Fruit fly (Drosophila melanogaster) whole organism, embryonic: ENCODE results near the gene CG33124.

Experiments
- Abd-B ChIP-seq: fragments of 200-800 bp; sonication (Bioruptor generic); optimal IDR thresholded peaks from 2 replicates; lab custom pipeline; 2018; ENCODE audit warnings: missing biosample characterization, mild to moderate bottlenecking, missing genetic modification characterization, moderate library complexity
- Bdp1 ChIP-seq: fragments of 200-800 bp; sonication (Bioruptor generic); optimal IDR thresholded peaks from 3 replicates; lab custom pipeline; 2016; ENCODE audit warnings: missing biosample characterization, missing genetic modification characterization
- CG10209 ChIP-seq: fragments of 200-800 bp; sonication (Bioruptor generic); optimal IDR thresholded peaks from 3 replicates; lab custom pipeline; 2017; ENCODE audit warnings: missing biosample characterization, mild to moderate bottlenecking, missing genetic modification characterization, missing genetic modification reagents
- CG10321 ChIP-seq: fragments of 200-800 bp; sonication (Bioruptor generic); IDR thresholded peaks from 2 replicates; pipeline ENCODE4 v1.3.6; 2022; ENCODE audit warnings: missing biosample characterization, missing genetic modification characterization
- CG10959 ChIP-seq: fragments of 200-800 bp; sonication (Bioruptor generic); IDR thresholded peaks from 2 replicates; pipeline ENCODE4 v1.3.6; 2022; ENCODE audit warnings: missing biosample characterization, missing genetic modification characterization
- CG11560 ChIP-seq: fragments of 200-800 bp; sonication (Bioruptor generic); IDR thresholded peaks from 3 replicates; pipeline ENCODE4 v1.3.6; 2022; ENCODE audit warnings: missing biosample characterization, missing genetic modification characterization
- CG12391 ChIP-seq: fragments of 200-800 bp; sonication (Bioruptor generic); optimal IDR thresholded peaks from 3 replicates; lab custom pipeline; 2018; ENCODE audit warnings: missing biosample characterization, mild to moderate bottlenecking, missing genetic modification characterization, moderate library complexity
- CG15514 ChIP-seq: fragments of 200-800 bp; sonication (Bioruptor generic); optimal IDR thresholded peaks from 3 replicates; lab custom pipeline; 2017; ENCODE audit warnings: missing biosample characterization, missing genetic modification characterization, mild to moderate bottlenecking, moderate library complexity, missing genetic modification reagents
- CG15696 ChIP-seq: fragments of 200-800 bp; sonication (Bioruptor generic); optimal IDR thresholded peaks from 2 replicates; lab custom pipeline; 2019; ENCODE audit warnings: missing biosample characterization, mild to moderate bottlenecking, missing genetic modification characterization, moderate library complexity
- CG1603 ChIP-seq: fragments of 200-800 bp; sonication (Bioruptor generic); optimal IDR thresholded peaks from 2 replicates; lab custom pipeline; 2019; ENCODE audit warnings: missing biosample characterization, mild to moderate bottlenecking, missing genetic modification characterization, moderate library complexity
- CG30431 ChIP-seq: fragments of 200-800 bp; sonication (Bioruptor generic); optimal IDR thresholded peaks from 2 replicates; lab custom pipeline; 2017; ENCODE audit warnings: missing biosample characterization, missing genetic modification characterization
- CG5953 ChIP-seq: fragments of 200-800 bp; sonication (Bioruptor generic); IDR thresholded peaks from 2 replicates; pipeline ENCODE4 v1.3.6; 2022; ENCODE audit warnings: missing biosample characterization, missing genetic modification characterization
- CG6683 ChIP-seq: fragments of 200-800 bp; sonication (Bioruptor generic); optimal IDR thresholded peaks from 2 replicates; lab custom pipeline; 2017; ENCODE audit warnings: missing biosample characterization, mild to moderate bottlenecking, missing genetic modification characterization, missing genetic modification reagents
- CG7987 ChIP-seq: fragments of 200-800 bp; sonication (Bioruptor generic); optimal IDR thresholded peaks from 2 replicates; lab custom pipeline; 2018; ENCODE audit warnings: missing biosample characterization, mild to moderate bottlenecking, missing genetic modification characterization, moderate library complexity
- CG8089 ChIP-seq: fragments of 200-800 bp; sonication (Bioruptor generic); optimal IDR thresholded peaks from 3 replicates; lab custom pipeline; 2016; ENCODE audit warnings: missing biosample characterization, missing genetic modification characterization
- CG8765 ChIP-seq: fragments of 200-800 bp; sonication (Bioruptor generic); IDR thresholded peaks from 2 replicates; pipeline ENCODE4 v1.3.6; 2022; ENCODE audit warnings: missing biosample characterization, missing genetic modification characterization
- CG9876 ChIP-seq: fragments of 200-800 bp; sonication (Bioruptor generic); optimal IDR thresholded peaks from 2 replicates; lab custom pipeline; 2016; ENCODE audit warnings: missing biosample characterization, missing genetic modification characterization
- CG9932 ChIP-seq: fragments of 200-800 bp; sonication (Bioruptor generic); IDR thresholded peaks from 2 replicates; pipeline ENCODE4 v1.3.6; 2022; ENCODE audit warnings: missing biosample characterization, missing genetic modification characterization
- CTCF ChIP-seq: fragments of 200-800 bp; sonication (Bioruptor generic); optimal IDR thresholded peaks from 2 replicates; lab custom pipeline; 2017; ENCODE audit warnings: missing biosample characterization, mild to moderate bottlenecking, missing genetic modification characterization, moderate library complexity
- CkIIα-i1 ChIP-seq: fragments of 200-800 bp; sonication (Bioruptor generic); IDR thresholded peaks from 2 replicates; pipeline ENCODE4 v1.3.6; 2022; ENCODE audit warnings: missing biosample characterization, missing genetic modification characterization
- Dad ChIP-seq: fragments of 200-800 bp; sonication (Bioruptor generic); optimal IDR thresholded peaks from 3 replicates; lab custom pipeline; 2016; ENCODE audit warnings: missing biosample characterization, missing genetic modification characterization
- Dbx ChIP-seq: fragments of 200-800 bp; sonication (Bioruptor generic); IDR thresholded peaks from 3 replicates; pipeline ENCODE4 v1.3.6; 2022; ENCODE audit warnings: missing biosample characterization, missing genetic modification characterization
- Dip2 ChIP-seq: fragments of 200-800 bp; sonication (Bioruptor generic); IDR thresholded peaks from 2 replicates; pipeline ENCODE4 v1.3.6; 2022; ENCODE audit warnings: missing biosample characterization, missing genetic modification characterization
- Dip3 ChIP-seq: fragments of 200-800 bp; sonication (Bioruptor generic); optimal IDR thresholded peaks from 3 replicates; lab custom pipeline; 2016; ENCODE audit warnings: missing biosample characterization, missing genetic modification characterization
- Doc3 ChIP-seq: fragments of 200-800 bp; sonication (Bioruptor generic); IDR thresholded peaks from 3 replicates; pipeline ENCODE4 v1.3.6; 2022; ENCODE audit warnings: missing biosample characterization, missing genetic modification characterization; ENCODE audit not compliant: partially characterized antibody
- Ets65A ChIP-seq: fragments of 200-800 bp; sonication (Bioruptor generic); peaks from one replicate; lab custom pipeline; 2016; ENCODE audit warnings: missing biosample characterization, missing genetic modification characterization
- HHEX ChIP-seq: fragments of 200-800 bp; sonication (Bioruptor generic); optimal IDR thresholded peaks from 3 replicates; lab custom pipeline; 2017; ENCODE audit warnings: missing biosample characterization, mild to moderate bottlenecking, missing genetic modification characterization, missing genetic modification reagents
- HmgZ ChIP-seq: fragments of 200-800 bp; sonication (Bioruptor generic); optimal IDR thresholded peaks from 2 replicates; lab custom pipeline; 2018; ENCODE audit warnings: missing biosample characterization, mild to moderate bottlenecking, missing genetic modification characterization
- Opbp ChIP-seq: fragments of 200-800 bp; sonication (Bioruptor generic); IDR thresholded peaks from 3 replicates; pipeline ENCODE4 v1.3.6; 2022; ENCODE audit warnings: missing biosample characterization, missing genetic modification characterization; ENCODE audit not compliant: partially characterized antibody
- Six4 ChIP-seq: fragments of 200-800 bp; sonication (Bioruptor generic); optimal IDR thresholded peaks from 2 replicates; lab custom pipeline; 2016; ENCODE audit warnings: missing biosample characterization, missing genetic modification characterization
- Sry-δ ChIP-seq: fragments of 200-800 bp; sonication (Bioruptor generic); optimal IDR thresholded peaks from 2 replicates; lab custom pipeline; 2016; ENCODE audit warnings: missing biosample characterization, missing genetic modification characterization
- TFAM ChIP-seq: fragments of 200-800 bp; sonication (Bioruptor generic); optimal IDR thresholded peaks from 2 replicates; lab custom pipeline; 2017; ENCODE audit warnings: missing biosample characterization, missing genetic modification characterization, inconsistent platforms
- Usf ChIP-seq: fragments of 200-800 bp; sonication (Bioruptor generic); optimal IDR thresholded peaks from 2 replicates; lab custom pipeline; 2017; ENCODE audit warnings: missing genotype, missing biosample characterization, missing genetic modification characterization
- crol ChIP-seq: fragments of 200-800 bp; sonication (Bioruptor generic); IDR thresholded peaks from 2 replicates; pipeline ENCODE4 v1.3.6; 2022; ENCODE audit warnings: missing biosample characterization, missing genetic modification characterization
- da ChIP-seq: fragments of 200-800 bp; sonication (Bioruptor generic); optimal IDR thresholded peaks from 2 replicates; lab custom pipeline; 2016; ENCODE audit warnings: missing biosample characterization, missing genetic modification characterization
- danr ChIP-seq: fragments of 200-800 bp; sonication (Bioruptor generic); IDR thresholded peaks from 2 replicates; pipeline ENCODE4 v1.3.6; 2022; ENCODE audit warnings: missing biosample characterization, missing genetic modification characterization
- dati ChIP-seq: fragments of 200-800 bp; sonication (Bioruptor generic); IDR thresholded peaks from 2 replicates; pipeline ENCODE4 v1.3.6; 2022; ENCODE audit warnings: missing biosample characterization, missing genetic modification characterization
- disco-r ChIP-seq: fragments of 200-800 bp; sonication (Bioruptor generic); optimal IDR thresholded peaks from 2 replicates; lab custom pipeline; 2016; ENCODE audit warnings: missing biosample characterization, missing genetic modification characterization
- dmrt99B ChIP-seq: fragments of 200-800 bp; sonication (Bioruptor generic); optimal IDR thresholded peaks from 2 replicates; lab custom pipeline; 2018; ENCODE audit warnings: missing biosample characterization, mild to moderate bottlenecking, missing genetic modification characterization, moderate library complexity
- gcm2 ChIP-seq: fragments of 200-800 bp; sonication (Bioruptor generic); optimal IDR thresholded peaks from 2 replicates; lab custom pipeline; 2016; ENCODE audit warnings: missing biosample characterization, missing genetic modification characterization
- ham ChIP-seq: fragments of 200-800 bp; sonication (Bioruptor generic); IDR thresholded peaks from 2 replicates; pipeline ENCODE4 v1.3.6; 2022; ENCODE audit warnings: missing biosample characterization, missing genetic modification characterization
- ind ChIP-seq: fragments of 200-800 bp; sonication (Bioruptor generic); optimal IDR thresholded peaks from 3 replicates; lab custom pipeline; 2016; ENCODE audit warnings: missing biosample characterization, missing genetic modification characterization
- kay ChIP-seq: fragments of 200-800 bp; sonication (Bioruptor generic); optimal IDR thresholded peaks from 2 replicates; lab custom pipeline; 2016; ENCODE audit warnings: missing biosample characterization, missing genetic modification characterization
- nerfin-1 ChIP-seq: fragments of 200-800 bp; sonication (Bioruptor generic); optimal IDR thresholded peaks from 3 replicates; lab custom pipeline; 2019; ENCODE audit warnings: missing biosample characterization, mild to moderate bottlenecking, missing genetic modification characterization, moderate library complexity
- odd ChIP-seq: fragments of 200-800 bp; sonication (Bioruptor generic); optimal IDR thresholded peaks from 2 replicates; lab custom pipeline; 2017; ENCODE audit warnings: missing biosample characterization, mild to moderate bottlenecking, missing genetic modification characterization
- phol ChIP-seq: fragments of 200-800 bp; sonication (Bioruptor generic); optimal IDR thresholded peaks from 3 replicates; lab custom pipeline; 2018; ENCODE audit warnings: missing biosample characterization, mild to moderate bottlenecking, missing genetic modification characterization, moderate library complexity
- pros ChIP-seq: fragments of 200-800 bp; sonication (Bioruptor generic); optimal IDR thresholded peaks from 3 replicates; lab custom pipeline; 2019; ENCODE audit warnings: missing biosample characterization, mild to moderate bottlenecking, missing genetic modification characterization, moderate library complexity
- scrt ChIP-seq: fragments of 200-800 bp; sonication (Bioruptor generic); optimal IDR thresholded peaks from 2 replicates; lab custom pipeline; 2018; ENCODE audit warnings: missing biosample characterization, mild to moderate bottlenecking, missing genetic modification characterization, moderate library complexity
- so ChIP-seq: fragments of 200-800 bp; sonication (Bioruptor generic); IDR thresholded peaks from 3 replicates; pipeline ENCODE4 v1.3.6; 2022; ENCODE audit warnings: missing biosample characterization, missing genetic modification characterization
- tna ChIP-seq: fragments of 200-800 bp; sonication (Bioruptor generic); IDR thresholded peaks from 2 replicates; pipeline ENCODE4 v1.3.6; 2022; ENCODE audit warnings: missing biosample characterization, missing genetic modification characterization; ENCODE audit not compliant: partially characterized antibody
- tx ChIP-seq: fragments of 200-800 bp; sonication (Bioruptor generic); optimal IDR thresholded peaks from 2 replicates; lab custom pipeline; 2016; ENCODE audit warnings: missing biosample characterization, missing genetic modification characterization
- vnd ChIP-seq: fragments of 200-800 bp; sonication (Bioruptor generic); IDR thresholded peaks from 3 replicates; pipeline ENCODE4 v1.3.6; 2022; ENCODE audit warnings: missing biosample characterization, missing genetic modification characterization; ENCODE audit not compliant: partially characterized antibody
- wek ChIP-seq: fragments of 200-800 bp; sonication (Bioruptor generic); optimal IDR thresholded peaks from 3 replicates; lab custom pipeline; 2018; ENCODE audit warnings: missing biosample characterization, mild to moderate bottlenecking, missing genetic modification characterization, moderate library complexity

CG33124 gene

DNA sequence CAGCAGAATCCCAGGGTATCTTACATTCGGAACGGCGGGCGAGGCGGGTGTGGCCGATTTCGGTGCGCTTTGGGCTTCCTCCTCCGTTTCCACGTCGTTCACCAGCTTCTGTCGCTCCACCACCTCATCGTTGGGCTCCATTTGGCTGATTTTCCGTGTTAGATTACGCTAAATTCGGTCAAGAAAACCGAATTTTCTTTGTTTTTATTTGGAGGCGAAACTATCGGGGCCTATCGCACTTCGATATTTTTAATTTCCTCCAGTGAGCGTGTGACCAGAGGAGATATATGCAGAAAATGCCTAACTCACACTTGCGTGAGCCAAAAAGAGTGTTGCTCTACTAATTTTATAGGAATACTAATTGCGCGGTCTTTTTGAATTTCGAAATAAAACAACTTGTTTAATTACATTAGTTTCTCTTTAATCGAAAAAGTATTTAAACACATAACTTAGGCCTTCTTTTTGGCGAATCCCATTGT, 16.7 kb downstream of the CG33124 start, which contains the start of gene CG10874 (continued):
- no peak for TF ChIP-seq CG5953 (GFP tag; lab: Robert Waterston, UW)
- no peak for TF ChIP-seq CG8089 (GFP tag; lab: Kevin White, UChicago)
- no peak for TF ChIP-seq gcm2 (GFP tag; lab: Kevin White, UChicago)
- peak; percentile 58 for TF ChIP-seq Abd-B (GFP tag; lab: Kevin White, UChicago)
- TF ChIP-seq tx (GFP tag; lab: Kevin White, UChicago), result no peak
- TF ChIP-seq CG30431 (GFP tag; lab: Kevin White, UChicago), result no peak
- peak; percentile 72 for TF ChIP-seq CG1603 (tag; lab: Kevin White, UChicago)
- TF ChIP-seq dati (GFP tag; lab: Robert Waterston, UW), result no peak
- no peak for TF ChIP-seq CG11560
- no peak for TF ChIP-seq Bdp1 (GFP tag; lab: Kevin White, UChicago)
- TF ChIP-seq phol (tag; lab: Kevin White, UChicago), result peak; percentile 51
- no peak for TF ChIP-seq vnd
- no peak for TF ChIP-seq tna (GFP tag; lab: Robert Waterston, UW)
- TF ChIP-seq CG10959, result no peak
- no peak for TF ChIP-seq Dip3 (GFP tag; lab: Kevin White, UChicago)
- no peak for TF ChIP-seq CkIIα-i1 (GFP tag; lab: Robert Waterston, UW)
- TF ChIP-seq Six4, result no peak
- peak; percentile 79 for TF ChIP-seq CG15514 (GFP tag; lab: Kevin White, UChicago)
- no peak for TF ChIP-seq wek (GFP tag; lab: Kevin White, UChicago)
- TF ChIP-seq CTCF (GFP tag; lab: Kevin White, UChicago), result no peak
- TF ChIP-seq crol (GFP tag; lab: Robert Waterston, UW), result no peak
- TF ChIP-seq CG7987 (GFP tag; lab: Kevin White, UChicago), result no peak
- TF ChIP-seq dmrt99B, result no peak
- peak; percentile 60 for TF ChIP-seq HmgZ (tag; lab: Kevin White, UChicago)
- no peak for TF ChIP-seq ind (GFP tag; lab: Kevin White, UChicago)
- TF ChIP-seq da (GFP tag; lab: Kevin White, UChicago), result no peak
- no peak for TF ChIP-seq HHEX (GFP tag; lab: Kevin White, UChicago)
- no peak for TF ChIP-seq Dip2 (GFP tag; lab: Robert Waterston, UW)
- TF ChIP-seq nerfin-1 (tag; lab: Kevin White, UChicago), result no peak
- no peak for TF ChIP-seq TFAM
- no peak for TF ChIP-seq CG10209 (GFP tag; lab: Kevin White, UChicago)
- no peak for TF ChIP-seq scrt (GFP tag; lab: Kevin White, UChicago)
- TF ChIP-seq CG6683 (GFP tag; lab: Kevin White, UChicago), result no peak
- peak; percentile 90 for TF ChIP-seq Ets65A
- no peak for TF ChIP-seq odd (GFP tag; lab: Kevin White, UChicago)
- TF ChIP-seq Usf (GFP tag; lab: Kevin White, UChicago), result no peak
- no peak for TF ChIP-seq CG15696 (tag; lab: Kevin White, UChicago)
- peak; percentile 10 for TF ChIP-seq CG12391
- TF ChIP-seq CG10321 (GFP tag; lab: Robert Waterston, UW), result no peak
- no peak for TF ChIP-seq Doc3 (GFP tag; lab: Robert Waterston, UW)
- no peak for TF ChIP-seq pros
- TF ChIP-seq Sry-δ (GFP tag; lab: Kevin White, UChicago), result peak; percentile 71
- TF ChIP-seq danr (GFP tag; lab: Robert Waterston, UW), result no peak
- no peak for TF ChIP-seq so
- no peak for TF ChIP-seq kay (GFP tag; lab: Kevin White, UChicago)
- no peak for TF ChIP-seq Dbx (GFP tag; lab: Robert Waterston, UW)
- no peak for TF ChIP-seq CG9876
- TF ChIP-seq Dad (GFP tag; lab: Kevin White, UChicago), result no peak
- TF ChIP-seq disco-r (GFP tag; lab: Kevin White, UChicago), result no peak
- no peak for TF ChIP-seq CG8765
- TF ChIP-seq ham (GFP tag; lab: Robert Waterston, UW), result no peak
- no peak for TF ChIP-seq CG9932
- TF ChIP-seq Opbp (GFP tag; lab: Robert Waterston, UW), result no peak
